Fruit fly (Drosophila melanogaster): Measurements from ENCODE around the gene alpha-Man-Ib.

Gene alpha-Man-Ib

DNA sequence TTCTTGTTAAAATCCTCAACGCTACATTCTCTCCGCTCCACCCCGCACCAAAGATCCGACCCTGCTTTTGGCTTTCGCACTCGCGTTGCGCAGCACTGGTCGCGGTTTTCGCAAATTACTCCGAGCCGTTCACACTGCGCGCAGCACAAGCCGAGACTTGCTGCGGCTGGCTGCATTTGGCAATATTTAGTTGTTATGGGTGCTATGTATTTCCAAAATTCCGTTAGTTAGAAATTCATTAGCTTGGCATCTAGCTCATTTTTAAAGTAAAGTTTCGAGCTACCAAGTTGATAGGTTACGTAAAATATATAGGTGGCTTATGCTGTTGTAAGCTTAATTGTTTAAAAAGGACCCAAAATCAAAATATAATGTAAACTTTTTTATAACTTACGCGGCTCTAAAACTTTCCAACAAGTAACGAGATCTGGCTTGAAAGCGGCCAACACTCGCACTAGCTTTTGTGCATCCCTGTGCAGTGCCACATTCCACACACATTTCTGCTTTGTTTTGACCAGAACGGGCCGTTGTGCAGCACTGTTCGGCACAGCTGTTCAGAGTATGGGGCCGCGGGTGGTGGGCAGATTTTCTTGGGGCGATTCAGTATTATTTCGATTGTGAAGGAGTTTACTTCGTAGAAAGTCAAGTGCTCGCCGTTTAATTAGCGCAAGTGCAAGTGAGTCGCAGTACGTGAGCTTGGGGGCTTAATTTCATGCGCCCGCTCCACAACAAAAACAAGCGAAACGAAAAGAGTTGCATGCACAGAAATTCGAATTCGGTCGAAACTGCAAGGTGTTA lies 10.4 kb upstream of the alpha-Man-Ib start, which contains the start of the genes yem and Ctl2 (continued):
- TF ChIP-seq CG5953 (GFP tag; IDR thresholded peaks at IDR 0.05) (no peak), CG5245 (GFP tag; optimal IDR thresholded peaks at IDR 0.05) (peak; percentile 60), CG8290 (GFP tag; optimal IDR thresholded peaks at IDR 0.05) (peak; percentile 85), CG8290 (tag; optimal IDR thresholded peaks at IDR 0.05) (peak; percentile 68 to 90), CG8944 (GFP tag; optimal IDR thresholded peaks at IDR 0.05) (peak; percentile 72), Hmr (GFP tag; optimal IDR thresholded peaks at IDR 0.05) (peak; percentile 76), CG3995 (GFP tag; optimal IDR thresholded peaks at IDR 0.05) (peak; percentile 95), psq (GFP tag; optimal IDR thresholded peaks at IDR 0.05) (peak; percentile 53), CG17568 (GFP tag; optimal IDR thresholded peaks at IDR 0.05) (no peak), az2 (GFP tag; optimal IDR thresholded peaks at IDR 0.05) (peak; percentile 77), Lhr (GFP tag; optimal IDR thresholded peaks at IDR 0.05) (peak; percentile 68), vnd (GFP tag; IDR thresholded peaks at IDR 0.05; ENCODE audit: partially characterized antibody) (no peak), GATAe (GFP tag; conservative IDR thresholded peaks at IDR 0.05) (no peak), jumu (GFP tag; optimal IDR thresholded peaks at IDR 0.05) (peak; percentile 80), insv (GFP tag; optimal IDR thresholded peaks at IDR 0.05) (peak; percentile 13 to 38), CG14965 (GFP tag; optimal IDR thresholded peaks at IDR 0.05; ENCODE audit: borderline replicate concordance) (peak; percentile 42), Hsf (GFP tag; optimal IDR thresholded peaks at IDR 0.05) (peak; percentile 85), nau (GFP tag; optimal IDR thresholded peaks at IDR 0.05) (no peak), cad (GFP tag; optimal IDR thresholded peaks at IDR 0.05) (no peak), sens-2 (GFP tag; IDR thresholded peaks at IDR 0.05) (peak; percentile 61; the same call in 1 of the 2 replicates), dan (GFP tag; IDR thresholded peaks at IDR 0.05) (no peak), Poxn (GFP tag; IDR thresholded peaks at IDR 0.05) (no peak), Hr51 (GFP tag; optimal IDR thresholded peaks at IDR 0.05) (peak; percentile 58 to 86), wek (GFP tag; optimal IDR thresholded peaks at IDR 0.05) (no peak), CG11695 (GFP tag; IDR thresholded peaks at IDR 0.05) (no peak), cas (GFP tag; IDR thresholded peaks at IDR 0.05) (no peak; the same call in 1 of the 2 replicates), btn (GFP tag; optimal IDR thresholded peaks at IDR 0.05) (peak; percentile 50), CG8281 (tag; optimal IDR thresholded peaks at IDR 0.05) (peak; percentile 6), CG17186 (GFP tag; optimal IDR thresholded peaks at IDR 0.05) (peak; percentile 68), caup (GFP tag; optimal IDR thresholded peaks at IDR 0.05; ENCODE audit: severe bottlenecking) (peak; percentile 70), lab (GFP tag; optimal IDR thresholded peaks at IDR 0.05) (peak; percentile 62), dati (GFP tag; IDR thresholded peaks at IDR 0.05) (no peak), CG10366 (GFP tag; IDR thresholded peaks at IDR 0.05) (peak; percentile 48), exex (tag; optimal IDR thresholded peaks at IDR 0.05) (peak; percentile 28), H2.0 (GFP tag; IDR thresholded peaks at IDR 0.05) (peak; percentile 57; the same call in 1 of the 2 replicates), CG10979 (tag; optimal IDR thresholded peaks at IDR 0.05) (peak; percentile 32), Lpt (GFP tag; optimal IDR thresholded peaks at IDR 0.05) (no peak), CG2678 (tag; optimal IDR thresholded peaks at IDR 0.05) (peak; percentile 59), Hr78 (GFP tag; optimal IDR thresholded peaks at IDR 0.05) (no peak), CG15696 (tag; optimal IDR thresholded peaks at IDR 0.05) (peak; percentile 49), trem (tag; optimal IDR thresholded peaks at IDR 0.05) (peak; percentile 48), zfh1 (GFP tag; IDR thresholded peaks at IDR 0.05) (peak; percentile 75), CG18764 (GFP tag; optimal IDR thresholded peaks at IDR 0.05) (peak; percentile 43), CG7963 (GFP tag; IDR thresholded peaks at IDR 0.05; ENCODE audit: partially characterized antibody) (no peak), sens (GFP tag) (peak; percentile 95), CG11456 (GFP tag; IDR thresholded peaks at IDR 0.05) (peak; percentile 81), maf-S (GFP tag; optimal IDR thresholded peaks at IDR 0.05) (peak; percentile 79), CG10209 (GFP tag; optimal IDR thresholded peaks at IDR 0.05) (peak; percentile 46), p53 (GFP tag; optimal IDR thresholded peaks at IDR 0.05) (peak; percentile 63)
